Worm (Caenorhabditis elegans): ENCODE data around the gene ergi-1.

The ergi-1 gene

DNA sequence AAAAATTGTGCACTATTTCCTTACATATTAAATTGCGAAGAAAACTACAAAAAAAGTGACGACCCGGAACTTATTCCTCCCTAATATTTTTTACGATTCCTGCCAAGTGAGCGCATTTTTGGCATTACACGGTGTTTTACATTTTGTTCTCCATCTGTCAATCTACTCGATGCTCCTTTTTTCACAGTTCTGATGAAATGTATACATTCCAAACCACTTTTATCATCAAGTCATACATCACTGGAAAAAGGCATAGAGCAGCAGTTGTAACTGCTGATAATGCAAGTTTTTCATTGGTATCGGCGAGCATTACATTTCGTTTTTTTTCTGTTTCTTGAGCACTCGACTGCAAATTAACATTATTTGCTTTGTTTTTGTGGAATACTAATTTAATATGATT, 16.9 kb downstream of the ergi-1 start:
- peak; percentile 91 for TF ChIP-seq pqm-1 (tag; optimal IDR thresholded peaks at IDR 0.05)
- TF ChIP-seq dve-1 (tag; optimal IDR thresholded peaks at IDR 0.05; ENCODE audit: insufficient read depth), result peak; percentile 19
- TF ChIP-seq hlh-30 (tag; optimal IDR thresholded peaks at IDR 0.05; ENCODE audit: insufficient read depth), result peak; percentile 21
- no peak for TF ChIP-seq nhr-11 (tag; optimal IDR thresholded peaks at IDR 0.05)
- no peak for TF ChIP-seq nhr-102 (tag; optimal IDR thresholded peaks at IDR 0.05)
- no peak for TF ChIP-seq lin-29 (GFP tag; IDR thresholded peaks at IDR 0.05)
- no peak for TF ChIP-seq unc-130 (GFP tag; optimal IDR thresholded peaks at IDR 0.05)
- TF ChIP-seq ztf-11 (tag; optimal IDR thresholded peaks at IDR 0.05), result no peak
- peak; percentile 31 for TF ChIP-seq mes-2 (tag; optimal IDR thresholded peaks at IDR 0.05; ENCODE audit: poor library complexity, severe bottlenecking)
- peak; percentile 72 for TF ChIP-seq dmd-6 (GFP tag; IDR thresholded peaks at IDR 0.05)
- TF ChIP-seq dpl-1 (GFP tag; optimal IDR thresholded peaks at IDR 0.05), result no peak
- TF ChIP-seq T26A8.4 (GFP tag; IDR thresholded peaks at IDR 0.05), result no peak
- no peak for TF ChIP-seq egl-27 (tag; optimal IDR thresholded peaks at IDR 0.05)
- no peak for TF ChIP-seq aly-2 (tag; optimal IDR thresholded peaks at IDR 0.05)
- no peak for TF ChIP-seq zag-1 (tag; optimal IDR thresholded peaks at IDR 0.05)
- TF ChIP-seq aha-1 (tag), result no peak
- no peak for TF ChIP-seq duxl-1 (tag; optimal IDR thresholded peaks at IDR 0.05; ENCODE audit: poor library complexity)
- no peak for TF ChIP-seq zfp-2 (tag; optimal IDR thresholded peaks at IDR 0.05)
- TF ChIP-seq daf-16 (GFP tag; optimal IDR thresholded peaks at IDR 0.05), result no peak
- peak; percentile 35 for TF ChIP-seq daf-16 (tag; optimal IDR thresholded peaks at IDR 0.05)
- peak; percentile 70 for TF ChIP-seq php-3 (GFP tag; IDR thresholded peaks at IDR 0.05)
- no peak for TF ChIP-seq rbr-2 (tag; optimal IDR thresholded peaks at IDR 0.05)
- 0 out of 2 replicates have a peak, but pooled peaks have one; percentile 60 for TF ChIP-seq tra-1 (GFP tag; IDR thresholded peaks at IDR 0.05)
- TF ChIP-seq nhr-77 (tag; optimal IDR thresholded peaks at IDR 0.05), result no peak
- peak; percentile 44 for TF ChIP-seq hlh-11 (tag; optimal IDR thresholded peaks at IDR 0.05)
- TF ChIP-seq nhr-28 (tag; optimal IDR thresholded peaks at IDR 0.05), result peak; percentile 49

DNA sequence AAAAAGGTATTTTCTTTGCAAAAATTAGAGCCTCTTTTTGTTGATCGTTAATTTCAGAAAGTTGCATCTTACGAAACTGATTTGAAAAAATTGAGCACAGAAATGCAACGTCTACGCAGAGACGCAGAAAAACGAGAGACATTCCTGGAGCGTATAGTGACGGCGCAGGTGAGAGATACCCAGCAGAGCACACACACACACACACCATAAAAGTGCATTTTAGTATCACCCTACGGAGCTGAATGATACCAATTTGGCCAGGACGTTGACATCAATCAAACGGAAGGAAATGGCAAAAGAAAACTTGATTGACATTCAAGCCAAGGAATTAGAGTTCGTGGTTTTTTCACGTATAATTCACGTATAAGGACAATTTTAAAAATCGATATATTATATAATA, 20.6 kb downstream of the ergi-1 start:
- TF ChIP-seq mes-2 (tag; optimal IDR thresholded peaks at IDR 0.05; ENCODE audit: poor library complexity, severe bottlenecking) (peak; percentile 20), nhr-28 (tag; optimal IDR thresholded peaks at IDR 0.05) (peak; percentile 80), unc-62 (GFP tag; optimal IDR thresholded peaks at IDR 0.05 in 1 of 2) (peak in 1 of 2 experiments; percentile 89), unc-62 (tag; optimal IDR thresholded peaks at IDR 0.05) (no peak), lir-3 (tag; optimal IDR thresholded peaks at IDR 0.05) (no peak), nhr-48 (tag; optimal IDR thresholded peaks at IDR 0.05) (peak; percentile 50), rbr-2 (tag; optimal IDR thresholded peaks at IDR 0.05) (no peak), mxl-2 (GFP tag; conservative IDR thresholded peaks at IDR 0.05) (no peak), snpc-4 (tag; optimal IDR thresholded peaks at IDR 0.05) (no peak), daf-19 (GFP tag; conservative IDR thresholded peaks at IDR 0.05) (no peak), dve-1 (tag; optimal IDR thresholded peaks at IDR 0.05; ENCODE audit: insufficient read depth) (peak; percentile 80), mdl-1 (tag; optimal IDR thresholded peaks at IDR 0.05) (no peak), ceh-20 (GFP tag; IDR thresholded peaks at IDR 0.05) (no peak), ceh-28 (tag; optimal IDR thresholded peaks at IDR 0.05) (no peak), nhr-77 (tag; optimal IDR thresholded peaks at IDR 0.05) (peak; percentile 41), hif-1 (tag; optimal IDR thresholded peaks at IDR 0.05) (peak in 1 of 2 experiments; percentile 17), fkh-10 (GFP tag; optimal IDR thresholded peaks at IDR 0.05) (no peak), mep-1 (tag; optimal IDR thresholded peaks at IDR 0.05) (peak; percentile 24), nhr-42 (GFP tag; IDR thresholded peaks at IDR 0.05) (no peak), dmd-6 (GFP tag; IDR thresholded peaks at IDR 0.05) (peak; percentile 87), Y48G9A.11 (GFP tag; IDR thresholded peaks at IDR 0.05) (no peak), ceh-32 (tag; optimal IDR thresholded peaks at IDR 0.05; ENCODE audit: poor library complexity) (no peak), daf-16 (GFP tag; optimal IDR thresholded peaks at IDR 0.05) (peak in 1 of 2 experiments; percentile 43), daf-16 (tag; optimal IDR thresholded peaks at IDR 0.05) (peak; percentile 51), lin-39 (tag; optimal IDR thresholded peaks at IDR 0.05) (no peak), F26F4.8 (GFP tag; conservative IDR thresholded peaks at IDR 0.05) (no peak), ces-1 (GFP tag; optimal IDR thresholded peaks at IDR 0.05) (no peak), php-3 (GFP tag; IDR thresholded peaks at IDR 0.05) (peak; percentile 76), ZK546.5 (tag; optimal IDR thresholded peaks at IDR 0.05) (no peak), hmg-1.1 (GFP tag; IDR thresholded peaks at IDR 0.05) (no peak), ceh-82 (tag; optimal IDR thresholded peaks at IDR 0.05) (no peak), R02D3.7 (tag; optimal IDR thresholded peaks at IDR 0.05) (no peak), hlh-11 (tag; optimal IDR thresholded peaks at IDR 0.05) (peak; percentile 77), zip-2 (tag; optimal IDR thresholded peaks at IDR 0.05) (no peak)
